Worm (Caenorhabditis elegans) whole organism, dauer: ENCODE results near the gene K09H11.9.

Experiments
- unc-62 ChIP-seq: sonication (generic microtip); optimal IDR thresholded peaks from 2 replicates; lab custom pipeline; 2017; ENCODE audit warnings: missing biosample characterization, missing genetic modification reagents, missing genetic modification characterization

Gene K09H11.9

ce11 chrV:5717237-5717935 lies 978 bp upstream of the K09H11.9 start, which contains the start of gene rga-3:
rga-3 (plus strand) TSS chrV:5717885.
- TF ChIP-seq unc-62 (GFP tag; lab: Kevin White, UChicago) = no peak

DNA sequence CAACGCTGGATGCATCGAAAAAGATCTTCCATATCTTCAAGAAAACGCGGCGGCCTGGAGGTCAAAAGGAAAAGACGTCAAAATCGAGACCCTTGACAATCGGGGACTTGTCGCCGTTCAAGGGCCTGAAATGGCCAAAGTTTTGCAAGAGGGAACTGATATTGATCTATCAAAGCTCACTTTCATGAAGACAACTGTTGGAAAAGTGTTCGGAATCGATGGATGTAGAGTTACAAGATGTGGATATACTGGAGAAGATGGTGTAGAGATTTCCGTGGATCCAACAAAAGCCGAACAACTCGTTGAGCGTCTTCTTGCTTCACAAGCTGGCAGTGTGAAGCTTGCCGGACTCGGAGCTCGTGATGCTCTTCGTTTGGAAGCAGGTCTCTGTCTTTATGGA lies 2.9 kb downstream of the K09H11.9 start:
- TF ChIP-seq unc-62 (GFP tag; lab: Kevin White, UChicago) = no peak

ce11 chrV:5712652-5713051 lies 3.8 kb downstream of the K09H11.9 start, which contains the start of gene gcst-1:
gcst-1 (plus strand) TSS chrV:5712928.
- TF ChIP-seq unc-62 (GFP tag; lab: Kevin White, UChicago) = no peak

DNA sequence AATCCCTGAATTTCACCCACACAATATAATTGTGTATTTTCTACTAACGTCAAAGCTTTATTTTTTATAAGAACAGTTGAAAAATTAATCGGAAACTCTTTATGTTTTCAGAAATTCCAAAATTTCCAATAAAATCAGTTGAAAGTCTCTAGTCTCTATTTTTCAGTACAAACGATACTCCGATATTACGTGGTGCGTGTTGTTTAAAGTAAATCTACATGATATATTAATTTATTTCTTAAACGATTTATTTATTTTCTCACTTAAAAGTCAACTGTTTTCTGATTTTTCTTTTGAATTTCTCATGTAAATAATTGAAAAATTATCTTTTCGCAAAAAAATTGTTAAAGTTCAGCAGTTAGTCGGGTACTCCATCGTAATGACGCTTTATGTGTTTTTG lies 4.2 kb downstream of the K09H11.9 start:
- TF ChIP-seq unc-62 (GFP tag; lab: Kevin White, UChicago) = no peak

DNA sequence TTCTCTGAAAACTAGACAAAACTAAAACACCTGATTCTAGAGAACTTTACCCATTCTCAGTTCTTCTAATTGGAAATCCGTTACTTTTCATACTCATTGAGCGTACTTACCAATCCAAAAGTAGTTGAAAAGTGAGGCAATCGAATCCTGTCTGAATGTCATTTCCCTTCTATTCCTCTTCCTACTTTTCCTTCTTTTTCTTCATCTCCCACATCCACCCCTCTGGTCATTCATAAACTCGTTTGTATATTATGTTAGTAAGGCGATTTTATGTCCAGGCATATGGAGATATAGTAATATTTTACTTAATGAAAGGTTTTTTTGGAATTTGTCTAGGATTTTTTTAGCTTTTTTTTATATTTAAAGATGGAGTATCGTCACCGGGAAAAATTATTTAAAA lies 8.1 kb downstream of the K09H11.9 start:
- no peak for TF ChIP-seq unc-62 (GFP tag; lab: Kevin White, UChicago)

DNA sequence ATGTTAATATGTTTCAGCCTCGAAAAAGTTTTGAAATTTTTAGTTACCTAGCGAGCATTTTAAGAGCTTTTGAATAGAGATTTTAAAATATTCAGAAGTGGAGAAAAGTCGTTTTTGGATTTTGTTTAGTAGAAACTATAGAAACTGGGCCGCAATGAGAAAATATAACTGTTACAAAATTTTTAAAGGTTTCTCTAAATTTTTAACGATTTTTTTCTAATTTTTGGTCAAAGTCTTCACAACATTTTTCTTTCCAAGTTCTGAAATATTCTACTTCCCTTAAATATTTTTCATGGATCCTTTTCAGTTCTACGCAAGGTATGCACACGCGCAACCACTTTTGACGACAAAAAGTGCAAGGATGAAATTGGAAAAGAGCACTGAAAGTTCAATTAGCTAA lies 10.9 kb downstream of the K09H11.9 start, which contains the start of gene peli-1:
peli-1 (plus strand) TSS at position 301 of the 400 bp plus-strand sequence.
- TF ChIP-seq unc-62 (GFP tag; lab: Kevin White, UChicago) = no peak

- TF ChIP-seq unc-62 (GFP tag; lab: Kevin White, UChicago) = no peak
Measured at ce11 chrV:5704467-5704866, 11.9 kb downstream of the K09H11.9 start.

- no peak for TF ChIP-seq unc-62 (GFP tag; lab: Kevin White, UChicago)
Measured at ce11 chrV:5701106-5701505, 15.3 kb downstream of the K09H11.9 start.

- TF ChIP-seq unc-62 (GFP tag; lab: Kevin White, UChicago) = no peak
Measured at ce11 chrV:5699835-5700441, 16.5 kb downstream of the K09H11.9 start, which contains the start of gene clec-1. clec-1 (plus strand) TSS chrV:5700154.

DNA sequence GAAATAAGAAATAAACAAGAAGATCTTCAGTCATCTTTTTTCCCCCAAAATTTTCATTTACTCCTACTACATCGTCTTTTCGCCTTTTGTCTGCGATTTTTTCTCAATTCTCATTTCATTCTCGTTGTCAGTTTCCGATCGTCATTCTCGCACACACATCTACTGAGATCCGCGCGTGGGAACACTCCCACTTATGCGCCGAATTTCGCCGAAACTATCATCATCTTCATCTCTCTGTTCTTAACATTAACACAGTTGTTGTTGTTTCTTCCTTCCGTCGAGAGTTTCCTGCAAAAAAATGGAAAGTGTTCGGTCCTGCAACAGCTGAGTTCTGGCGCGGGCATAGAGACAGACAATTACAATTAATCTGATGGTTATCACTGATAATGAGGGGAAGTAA lies 18.8 kb downstream of the K09H11.9 start:
- no peak for TF ChIP-seq unc-62 (GFP tag; lab: Kevin White, UChicago)

- no peak for TF ChIP-seq unc-62 (GFP tag; lab: Kevin White, UChicago)
Measured at ce11 chrV:5696177-5696576, 20.2 kb downstream of the K09H11.9 start.

DNA sequence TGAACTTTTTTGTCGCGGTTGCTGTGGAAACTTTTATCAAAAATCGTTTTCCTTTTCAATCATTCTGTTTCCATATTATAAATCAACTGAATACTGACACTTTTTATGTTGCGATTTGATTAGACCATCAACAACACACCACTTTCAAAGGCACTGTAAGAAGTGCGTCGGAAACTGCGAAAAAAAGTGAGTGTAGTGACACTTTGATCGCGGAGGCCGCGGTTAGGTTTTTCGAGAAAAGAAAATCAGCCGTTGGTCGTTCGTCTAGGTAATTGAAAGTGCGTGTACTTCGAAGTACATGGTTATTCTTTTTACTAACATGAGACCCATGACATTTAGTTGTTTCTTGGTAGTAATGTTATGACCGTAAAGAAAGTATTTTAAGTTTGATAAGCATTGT lies 20.8 kb downstream of the K09H11.9 start:
- no peak for TF ChIP-seq unc-62 (GFP tag; lab: Kevin White, UChicago)

- no peak for TF ChIP-seq unc-62 (GFP tag; lab: Kevin White, UChicago)
Measured at ce11 chrV:5693595-5693994, 22.8 kb downstream of the K09H11.9 start.

ce11 chrV:5691665-5692407 lies 24.6 kb downstream of the K09H11.9 start, which contains the start of gene F25B4.8:
F25B4.8 (minus strand) TSS chrV:5691715.
- TF ChIP-seq unc-62 (GFP tag; lab: Kevin White, UChicago) = no peak

DNA sequence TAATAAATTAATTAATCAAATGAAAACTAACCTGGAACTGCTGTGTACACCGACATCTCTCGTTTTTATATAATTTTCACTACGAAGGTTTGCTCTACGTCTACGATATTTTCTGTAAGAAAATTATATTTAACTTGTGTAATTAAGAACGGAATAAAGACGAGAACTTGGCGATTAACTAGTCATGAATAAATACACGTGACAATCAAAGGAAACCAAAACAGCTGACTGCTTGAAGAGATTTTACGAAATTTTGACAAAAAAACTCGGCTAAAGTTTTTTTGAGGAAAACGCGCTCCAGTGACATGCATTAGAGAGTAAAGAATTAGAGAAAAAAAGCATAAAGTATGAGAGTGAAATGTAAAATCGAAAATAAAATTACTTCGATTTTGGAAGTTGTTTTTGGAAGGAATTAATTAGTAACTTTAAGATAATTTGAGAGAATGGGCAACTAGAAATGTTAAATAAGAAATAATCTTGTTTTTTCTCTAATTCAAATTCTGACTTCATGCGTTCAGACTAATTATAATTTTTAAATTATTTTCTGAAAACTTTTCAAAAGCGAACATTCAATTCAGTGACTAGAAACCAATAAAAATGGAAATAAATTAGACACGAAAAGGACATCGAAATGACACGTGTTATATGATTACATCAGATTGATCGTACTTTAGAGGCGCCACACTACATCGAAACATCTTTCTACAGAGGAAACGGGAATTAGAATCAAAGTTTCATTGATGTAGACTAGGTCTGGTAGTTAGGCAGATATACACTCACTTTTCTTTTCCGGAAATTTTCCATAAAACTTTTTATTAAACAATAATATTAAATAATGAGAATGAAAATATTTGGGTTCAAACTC lies 29.1 kb downstream of the K09H11.9 start, which contains the start of gene F25B4.7:
F25B4.7 (minus strand) TSS at position 112 of the 865 bp plus-strand sequence.
- no peak for TF ChIP-seq unc-62 (GFP tag; lab: Kevin White, UChicago)
